Fruit fly (Drosophila melanogaster): ENCODE data around the gene CG42245.
A peak's percentile ranks its signal among the peaks of the same experiment; 100 is the strongest.

CG42245 gene

dm6 chr3L:2581857-2582256 is 49.7 kb upstream of the CG42245 start (continued):
- TF ChIP-seq Dref (GFP tag; IDR thresholded peaks at IDR 0.05) (no peak), CG17612 (GFP tag; IDR thresholded peaks at IDR 0.05) (no peak), Abd-B (GFP tag; optimal IDR thresholded peaks at IDR 0.05) (no peak), Atf6 (GFP tag; IDR thresholded peaks at IDR 0.05) (peak; percentile 47), NfI (GFP tag; optimal IDR thresholded peaks at IDR 0.05) (no peak), BtbVII (GFP tag; optimal IDR thresholded peaks at IDR 0.05) (no peak), CG14050 (GFP tag; IDR thresholded peaks at IDR 0.05) (0 out of 3 replicates have a peak, but pooled peaks have one; percentile 24), Dip2 (GFP tag; IDR thresholded peaks at IDR 0.05) (no peak), E2f1 (GFP tag; IDR thresholded peaks at IDR 0.05) (peak; percentile 66), HLH3B (GFP tag; IDR thresholded peaks at IDR 0.05) (peak; percentile 41; the same call in 1 of the 2 replicates), Rfx (GFP tag; IDR thresholded peaks at IDR 0.05) (peak; percentile 59), kah (GFP tag; optimal IDR thresholded peaks at IDR 0.05) (no peak), Lhr (GFP tag; optimal IDR thresholded peaks at IDR 0.05) (no peak), yki (optimal IDR thresholded peaks at IDR 0.05) (no peak), MTF-1 (GFP tag; optimal IDR thresholded peaks at IDR 0.05; ENCODE audit: borderline replicate concordance) (no peak), rib (GFP tag; IDR thresholded peaks at IDR 0.05) (no peak), nmo (GFP tag; optimal IDR thresholded peaks at IDR 0.05) (no peak), CG1647 (GFP tag; optimal IDR thresholded peaks at IDR 0.05) (no peak), eve (GFP tag; optimal IDR thresholded peaks at IDR 0.05) (peak in 1 of 2 experiments; percentile 1), psq (GFP tag; optimal IDR thresholded peaks at IDR 0.05) (no peak), CG12071 (GFP tag; optimal IDR thresholded peaks at IDR 0.05) (no peak), H2.0 (GFP tag; IDR thresholded peaks at IDR 0.05) (0 out of 2 replicates have a peak, but pooled peaks have one; percentile 32), unpg (GFP tag; optimal IDR thresholded peaks at IDR 0.05) (peak; percentile 15), CG11695 (GFP tag; IDR thresholded peaks at IDR 0.05) (peak; percentile 63; the same call in 2 of the 3 replicates), fd3F (GFP tag; optimal IDR thresholded peaks at IDR 0.05) (peak; percentile 51), slbo (GFP tag; IDR thresholded peaks at IDR 0.05) (peak; percentile 48), CG10959 (GFP tag; IDR thresholded peaks at IDR 0.05) (no peak), mam (GFP tag; optimal IDR thresholded peaks at IDR 0.05) (no peak), Poxn (GFP tag; IDR thresholded peaks at IDR 0.05) (no peak), pzg (GFP tag; optimal IDR thresholded peaks at IDR 0.05) (no peak)

- peak; percentile 41; the same call in 1 of the 2 replicates for TF ChIP-seq Awh (GFP tag; IDR thresholded peaks at IDR 0.05)
- peak; percentile 41 for TF ChIP-seq CG1603 (tag; optimal IDR thresholded peaks at IDR 0.05)
- 0 out of 2 replicates have a peak, but pooled peaks have one; percentile 4 for TF ChIP-seq CG32772 (GFP tag; IDR thresholded peaks at IDR 0.05)
- no peak for TF ChIP-seq CG13624 (GFP tag; optimal IDR thresholded peaks at IDR 0.05)
- TF ChIP-seq sens-2 (GFP tag; IDR thresholded peaks at IDR 0.05), result 0 out of 2 replicates have a peak, but pooled peaks have one; percentile 4
- TF ChIP-seq zfh1 (GFP tag; IDR thresholded peaks at IDR 0.05), result peak; percentile 43; the same call in 1 of the 3 replicates
- TF ChIP-seq CG3726 (GFP tag; IDR thresholded peaks at IDR 0.05), result 0 out of 3 replicates have a peak, but pooled peaks have one; percentile 24
- TF ChIP-seq trem (tag; optimal IDR thresholded peaks at IDR 0.05), result peak; percentile 3
- TF ChIP-seq vvl (GFP tag; IDR thresholded peaks at IDR 0.05), result peak; percentile 49
- TF ChIP-seq crol (GFP tag; IDR thresholded peaks at IDR 0.05), result peak; percentile 56; the same call in 1 of the 2 replicates
- peak; percentile 89 for TF ChIP-seq Drgx (GFP tag; IDR thresholded peaks at IDR 0.05)
- peak; percentile 92 for TF ChIP-seq Ets65A (GFP tag)
- TF ChIP-seq Usf (GFP tag; optimal IDR thresholded peaks at IDR 0.05), result no peak
- peak; percentile 4 for TF ChIP-seq Sox102F (GFP tag; optimal IDR thresholded peaks at IDR 0.05)
- TF ChIP-seq CG8359 (GFP tag; optimal IDR thresholded peaks at IDR 0.05; ENCODE audit: borderline replicate concordance), result peak; percentile 8
- TF ChIP-seq sens (GFP tag), result peak; percentile 73
- 0 out of 3 replicates have a peak, but pooled peaks have one; percentile 17 for TF ChIP-seq sr (GFP tag; IDR thresholded peaks at IDR 0.05)
- no peak for TF ChIP-seq CG13287 (GFP tag; IDR thresholded peaks at IDR 0.05; ENCODE audit: partially characterized antibody)
- no peak for TF ChIP-seq row (GFP tag; IDR thresholded peaks at IDR 0.05)
- no peak for TF ChIP-seq CG11247 (GFP tag; IDR thresholded peaks at IDR 0.05)
- no peak for TF ChIP-seq CG3163 (GFP tag; optimal IDR thresholded peaks at IDR 0.05)
- TF ChIP-seq ap (GFP tag; IDR thresholded peaks at IDR 0.05), result no peak
Measured at dm6 chr3L:2582290-2582689, 49.2 kb upstream of the CG42245 start.
